Worm (Caenorhabditis elegans): ENCODE measurements around the gene oac-4.

DNA sequence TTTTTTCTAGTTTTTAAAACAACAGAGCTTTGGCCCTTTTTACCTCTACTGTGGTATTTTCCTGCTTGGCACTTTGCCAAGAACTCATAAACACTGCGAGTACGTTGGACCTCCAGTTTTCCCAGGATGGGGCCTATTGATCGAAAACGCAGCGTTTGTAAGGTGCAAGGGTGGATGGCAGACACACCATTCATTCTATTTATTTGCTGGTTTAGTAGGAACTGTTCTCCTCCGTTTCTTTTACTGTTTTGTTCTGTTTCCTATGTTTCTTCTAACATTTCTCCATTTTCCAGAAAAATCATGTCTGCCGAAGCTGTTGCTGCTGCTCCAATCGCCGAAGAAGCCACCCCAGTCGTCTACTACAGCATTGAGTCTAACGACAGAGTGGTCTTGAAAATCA, 12.0 kb downstream of the oac-4 start, which contains the start of gene skr-15:
- TF ChIP-seq cog-1 (tag; optimal IDR thresholded peaks at IDR 0.05) = no peak
- TF ChIP-seq klf-2 (GFP tag; conservative IDR thresholded peaks at IDR 0.05) = no peak
- TF ChIP-seq ztf-29 (GFP tag; IDR thresholded peaks at IDR 0.05) = no peak
- TF ChIP-seq flt-1 (GFP tag; IDR thresholded peaks at IDR 0.05) = no peak
- TF ChIP-seq ztf-23 (GFP tag; IDR thresholded peaks at IDR 0.05) = no peak
- no peak for TF ChIP-seq tab-1 (GFP tag; IDR thresholded peaks at IDR 0.05)
